Fruit fly (Drosophila melanogaster): Measurements from ENCODE around the gene CG15399.

The CG15399 gene

DNA sequence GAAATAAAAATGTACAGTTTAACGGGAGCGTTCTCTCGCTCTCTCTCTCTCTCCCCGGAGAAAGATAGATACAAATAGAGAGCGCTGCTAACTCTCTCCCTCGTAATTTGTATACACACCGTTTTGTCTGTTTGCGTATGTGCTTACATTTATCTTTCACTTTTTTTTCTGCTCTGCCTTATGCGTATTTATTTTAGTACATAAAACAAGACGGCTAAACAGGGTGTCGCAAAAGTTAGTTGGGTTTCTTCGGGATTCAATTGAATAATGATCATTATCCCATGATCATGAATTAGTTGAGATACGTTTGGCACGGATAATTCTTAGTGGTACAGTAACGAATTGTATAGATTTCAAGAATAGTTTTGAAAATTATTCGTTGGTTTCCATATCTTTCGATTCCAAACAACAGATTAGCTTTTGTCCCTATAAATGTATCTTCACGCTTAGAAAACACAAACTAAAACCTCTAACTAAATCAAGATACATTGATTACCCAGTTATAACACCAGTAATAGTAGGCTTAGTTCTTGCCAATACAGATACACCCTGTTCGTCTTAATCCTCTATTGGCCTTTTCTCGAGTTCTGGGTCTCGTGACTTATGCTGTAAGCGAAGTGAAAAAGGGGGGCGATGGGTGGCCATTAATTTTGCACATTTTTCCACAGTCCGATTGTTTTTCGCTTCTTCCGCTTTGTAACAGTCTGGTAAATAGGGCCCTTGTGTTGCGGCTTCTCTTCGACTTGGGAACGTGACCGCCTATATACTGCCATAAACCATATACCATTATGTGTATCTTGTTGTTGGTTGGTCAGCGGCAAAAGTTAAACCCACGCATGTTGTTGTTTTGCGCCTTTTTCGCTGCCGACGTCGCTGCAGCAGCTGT lies 16.9 kb downstream of the CG15399 start (continued):
- TF ChIP-seq CrebB (tag; optimal IDR thresholded peaks at IDR 0.05) (peak; percentile 79), tgo (GFP tag; IDR thresholded peaks at IDR 0.05) (no peak), Ptx1 (GFP tag; IDR thresholded peaks at IDR 0.05) (no peak), CG18619 (GFP tag; optimal IDR thresholded peaks at IDR 0.05) (peak; percentile 83), CG17829 (tag; optimal IDR thresholded peaks at IDR 0.05) (peak; percentile 78), yki (optimal IDR thresholded peaks at IDR 0.05) (peak; percentile 90), insv (GFP tag; optimal IDR thresholded peaks at IDR 0.05) (peak in 1 of 2 experiments; percentile 18), CG6689 (GFP tag; IDR thresholded peaks at IDR 0.05) (no peak), tio (GFP tag; optimal IDR thresholded peaks at IDR 0.05) (peak; percentile 59), ab (GFP tag; optimal IDR thresholded peaks at IDR 0.05) (no peak), CG10209 (GFP tag; optimal IDR thresholded peaks at IDR 0.05) (peak; percentile 81), cas (GFP tag; IDR thresholded peaks at IDR 0.05) (no peak), CG1603 (tag; optimal IDR thresholded peaks at IDR 0.05) (peak; percentile 65), CG6254 (GFP tag; optimal IDR thresholded peaks at IDR 0.05) (peak; percentile 89), Sry-δ (GFP tag; optimal IDR thresholded peaks at IDR 0.05) (peak; percentile 0), CG12219 (GFP tag; optimal IDR thresholded peaks at IDR 0.05) (peak; percentile 79), Pdp1 (GFP tag; optimal IDR thresholded peaks at IDR 0.05) (peak; percentile 52 to 70), Kr (GFP tag; optimal IDR thresholded peaks at IDR 0.05) (no peak), trh (GFP tag; optimal IDR thresholded peaks at IDR 0.05) (peak; percentile 32), Asciz (GFP tag; optimal IDR thresholded peaks at IDR 0.05) (peak; percentile 76), CG33557 (GFP tag; optimal IDR thresholded peaks at IDR 0.05) (peak; percentile 77), sc (optimal IDR thresholded peaks at IDR 0.05) (no peak), sc (GFP tag; optimal IDR thresholded peaks at IDR 0.05) (peak; percentile 71), Neu2 (GFP tag; optimal IDR thresholded peaks at IDR 0.05; ENCODE audit: borderline replicate concordance) (peak; percentile 29), CG4360 (GFP tag; IDR thresholded peaks at IDR 0.05) (no peak), bab2 (GFP tag; optimal IDR thresholded peaks at IDR 0.05) (peak; percentile 71), sd (tag; optimal IDR thresholded peaks at IDR 0.05) (peak; percentile 7), CG10321 (GFP tag; IDR thresholded peaks at IDR 0.05) (no peak), z (GFP tag; IDR thresholded peaks at IDR 0.05) (no peak), CG17385 (GFP tag; optimal IDR thresholded peaks at IDR 0.05) (peak; percentile 77), so (GFP tag; IDR thresholded peaks at IDR 0.05) (no peak), CG1647 (GFP tag; optimal IDR thresholded peaks at IDR 0.05) (peak; percentile 58), CG4707 (GFP tag; optimal IDR thresholded peaks at IDR 0.05) (peak; percentile 88), CG10147 (GFP tag; optimal IDR thresholded peaks at IDR 0.05) (peak; percentile 92), CG10431 (GFP tag; optimal IDR thresholded peaks at IDR 0.05) (peak; percentile 89), CG13123 (GFP tag; optimal IDR thresholded peaks at IDR 0.05) (peak; percentile 68), croc (GFP tag; conservative IDR thresholded peaks at IDR 0.05) (no peak; the same call in 2 of the 3 replicates), CG11723 (GFP tag; optimal IDR thresholded peaks at IDR 0.05) (peak; percentile 82), ems (GFP tag; optimal IDR thresholded peaks at IDR 0.05) (peak; percentile 77), MBD-R2 (GFP tag; IDR thresholded peaks at IDR 0.05) (no peak), zen (tag; optimal IDR thresholded peaks at IDR 0.05) (peak; percentile 34), CG31224 (GFP tag; IDR thresholded peaks at IDR 0.05) (no peak), CG10274 (GFP tag; optimal IDR thresholded peaks at IDR 0.05) (peak; percentile 57), CG6813 (GFP tag; optimal IDR thresholded peaks at IDR 0.05) (peak; percentile 79), odd (GFP tag; optimal IDR thresholded peaks at IDR 0.05) (peak; percentile 81), CG3065 (GFP tag; optimal IDR thresholded peaks at IDR 0.05) (no peak), row (GFP tag; IDR thresholded peaks at IDR 0.05) (no peak), ttk (GFP tag; IDR thresholded peaks at IDR 0.05) (no peak), CG3847 (GFP tag; IDR thresholded peaks at IDR 0.05) (no peak), Six4 (GFP tag; optimal IDR thresholded peaks at IDR 0.05) (peak; percentile 53)

All from whole organism, embryonic.